Worm (Caenorhabditis elegans) whole organism, late embryonic: ENCODE data around the gene wdr-31.

Experiments
- Y22D7AL.16 ChIP-seq: sonication (generic microtip); optimal IDR thresholded peaks from 2 replicates; lab custom pipeline; 2016; ENCODE audit warnings: missing genetic modification characterization, missing compliant biosample characterization
- dmd-4 ChIP-seq: sonication (generic microtip); optimal IDR thresholded peaks from 2 replicates; lab custom pipeline; 2016; ENCODE audit warnings: borderline replicate concordance, missing genetic modification characterization, missing compliant biosample characterization
- fax-1 ChIP-seq: sonication (generic microtip); optimal IDR thresholded peaks from 2 replicates; lab custom pipeline; 2016; ENCODE audit warnings: missing genotype, missing genetic modification characterization, missing compliant biosample characterization
- fkh-10 ChIP-seq: fragments of 150-350 bp; optimal IDR thresholded peaks from 2 replicates; lab custom pipeline; 2014; ENCODE audit warnings: missing biosample characterization, missing genetic modification reagents, missing genetic modification characterization

DNA sequence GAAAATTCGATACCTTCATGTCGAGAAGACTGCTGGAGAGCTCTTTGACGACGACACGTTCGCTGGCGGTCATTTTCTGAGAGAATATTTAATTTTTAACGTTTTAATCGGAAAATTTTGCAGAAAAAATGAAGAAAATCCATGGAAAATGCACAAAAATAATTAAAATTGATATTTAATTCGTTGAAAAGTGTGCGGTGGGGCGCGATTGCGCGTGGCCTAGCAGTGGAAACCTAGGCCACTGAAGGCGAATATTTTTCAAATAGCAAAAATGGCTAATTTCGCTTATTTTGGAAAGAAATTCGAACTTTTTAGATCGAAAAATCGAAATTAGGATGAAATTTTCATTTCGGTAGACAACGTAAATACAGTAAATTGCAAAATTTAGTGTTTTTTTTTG, 17.4 kb upstream of the wdr-31 start, which contains the start of gene F29A7.6:
- TF ChIP-seq fkh-10 (GFP tag; lab: Kevin White, UChicago) (no peak), dmd-4 (tag; lab: Kevin White, UChicago) (no peak), fax-1 (peak; percentile 32), Y22D7AL.16 (tag; lab: Kevin White, UChicago) (no peak)
